Fruit fly (Drosophila melanogaster): Measurements from ENCODE around the gene chb.
A peak's percentile ranks its signal among the peaks of the same experiment; 100 is the strongest.

DNA sequence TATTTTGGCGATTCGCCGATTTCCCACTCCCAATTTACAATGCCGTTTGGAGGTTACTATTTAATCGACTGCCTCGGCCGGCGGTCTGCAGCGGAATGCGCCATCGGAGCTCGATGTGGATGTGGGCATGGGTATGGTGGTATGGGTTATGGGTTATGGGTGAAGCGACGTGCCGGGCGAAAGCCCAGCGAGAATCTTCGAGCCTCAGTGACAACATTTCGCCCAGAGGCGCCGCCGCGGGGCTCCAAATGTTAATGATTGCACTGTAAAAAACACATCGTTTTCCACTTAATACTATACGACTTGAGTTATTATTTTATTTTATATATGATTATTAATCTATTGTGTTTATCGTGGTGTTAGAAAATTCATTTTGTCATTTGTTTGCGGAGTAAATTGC, 27.9 kb downstream of the chb start:
- TF ChIP-seq esn (GFP tag; optimal IDR thresholded peaks at IDR 0.05) (peak; percentile 12), CG16779 (tag; optimal IDR thresholded peaks at IDR 0.05) (no peak), CG10631 (GFP tag; optimal IDR thresholded peaks at IDR 0.05) (no peak), CG11762 (GFP tag; optimal IDR thresholded peaks at IDR 0.05; ENCODE audit: insufficient read depth) (no peak), CG10669 (GFP tag; optimal IDR thresholded peaks at IDR 0.05) (peak; percentile 4), Hr4 (GFP tag; optimal IDR thresholded peaks at IDR 0.05) (peak; percentile 10), CG32006 (GFP tag; optimal IDR thresholded peaks at IDR 0.05) (no peak), Eip75B (GFP tag; optimal IDR thresholded peaks at IDR 0.05) (no peak), CG3919 (GFP tag; optimal IDR thresholded peaks at IDR 0.05) (no peak), CG34406 (GFP tag; optimal IDR thresholded peaks at IDR 0.05) (peak; percentile 10), CG6792 (GFP tag; optimal IDR thresholded peaks at IDR 0.05) (no peak), CG8119 (GFP tag; IDR thresholded peaks at IDR 0.05) (peak; percentile 49; the same call in 2 of the 3 replicates)

Measured in whole organism, prepupa.